Fruit fly (Drosophila melanogaster): ENCODE results near the gene sta.

sta gene

DNA sequence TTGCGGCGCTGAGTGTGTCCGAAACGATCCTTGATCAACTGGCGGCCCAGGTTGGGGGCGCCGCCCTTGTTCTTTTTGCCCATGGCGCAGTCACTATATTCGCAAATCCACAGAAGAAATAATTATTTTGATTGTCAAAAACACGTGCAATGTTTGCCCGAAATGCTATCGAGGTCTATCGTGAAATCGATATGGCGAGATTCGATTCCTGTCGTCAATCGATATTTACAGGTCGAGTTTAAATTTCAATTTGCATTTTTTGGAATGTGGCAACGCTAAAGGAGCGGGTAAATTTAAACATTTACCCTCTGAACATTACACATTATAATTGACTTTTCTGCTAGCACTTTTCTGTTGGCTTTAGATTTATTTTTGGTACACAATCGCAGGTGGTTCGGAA is 19.2 kb downstream of the sta start, which contains the start of gene Ns3 (continued):
- TF ChIP-seq CG3281 (GFP tag; optimal IDR thresholded peaks at IDR 0.05) (no peak), sim (GFP tag; IDR thresholded peaks at IDR 0.05) (no peak), nau (GFP tag; optimal IDR thresholded peaks at IDR 0.05) (no peak), run (tag; optimal IDR thresholded peaks at IDR 0.05) (no peak), Atf6 (GFP tag; IDR thresholded peaks at IDR 0.05) (no peak), Oli (tag; optimal IDR thresholded peaks at IDR 0.05) (no peak), Dref (GFP tag; IDR thresholded peaks at IDR 0.05) (peak; percentile 96), CG8290 (GFP tag; optimal IDR thresholded peaks at IDR 0.05) (no peak), CG8290 (tag; optimal IDR thresholded peaks at IDR 0.05) (no peak), rib (GFP tag; IDR thresholded peaks at IDR 0.05) (no peak), cad (GFP tag; optimal IDR thresholded peaks at IDR 0.05) (no peak), CG13296 (GFP tag; optimal IDR thresholded peaks at IDR 0.05) (no peak), emc (GFP tag; optimal IDR thresholded peaks at IDR 0.05) (no peak), H2.0 (GFP tag; IDR thresholded peaks at IDR 0.05) (no peak), CG15601 (tag; optimal IDR thresholded peaks at IDR 0.05) (no peak), Hey (tag; optimal IDR thresholded peaks at IDR 0.05) (no peak), Pdp1 (GFP tag; optimal IDR thresholded peaks at IDR 0.05) (no peak), nerfin-1 (tag; optimal IDR thresholded peaks at IDR 0.05) (no peak), Hr78 (GFP tag; optimal IDR thresholded peaks at IDR 0.05) (no peak), CG18764 (GFP tag; optimal IDR thresholded peaks at IDR 0.05) (no peak), CG6765 (GFP tag; optimal IDR thresholded peaks at IDR 0.05) (no peak), seq (GFP tag; IDR thresholded peaks at IDR 0.05) (no peak), ham (GFP tag; IDR thresholded peaks at IDR 0.05) (no peak), MTF-1 (GFP tag; optimal IDR thresholded peaks at IDR 0.05; ENCODE audit: borderline replicate concordance) (no peak), CG15073 (GFP tag; optimal IDR thresholded peaks at IDR 0.05) (no peak), CG15514 (GFP tag; optimal IDR thresholded peaks at IDR 0.05) (peak; percentile 86), abd-A (tag; optimal IDR thresholded peaks at IDR 0.05) (no peak), stc (GFP tag; IDR thresholded peaks at IDR 0.05) (no peak), CG2202 (tag; optimal IDR thresholded peaks at IDR 0.05) (no peak), CG4404 (GFP tag; IDR thresholded peaks at IDR 0.05) (no peak), CG12104 (GFP tag; optimal IDR thresholded peaks at IDR 0.05) (no peak), lmd (GFP tag; IDR thresholded peaks at IDR 0.05) (no peak), mirr (GFP tag; optimal IDR thresholded peaks at IDR 0.05) (no peak), nmo (GFP tag; optimal IDR thresholded peaks at IDR 0.05) (no peak), CG7745 (tag; optimal IDR thresholded peaks at IDR 0.05) (no peak), zf30C (GFP tag; optimal IDR thresholded peaks at IDR 0.05) (no peak), CG1603 (tag; optimal IDR thresholded peaks at IDR 0.05) (peak; percentile 76), Atf-2 (GFP tag; optimal IDR thresholded peaks at IDR 0.05) (no peak), CG17912 (GFP tag; optimal IDR thresholded peaks at IDR 0.05) (no peak), bcd (GFP tag; optimal IDR thresholded peaks at IDR 0.05) (no peak), kah (GFP tag; optimal IDR thresholded peaks at IDR 0.05) (no peak), Eip74EF (GFP tag; optimal IDR thresholded peaks at IDR 0.05) (no peak), Mrtf (GFP tag; IDR thresholded peaks at IDR 0.05) (no peak), bab2 (GFP tag; optimal IDR thresholded peaks at IDR 0.05) (no peak), CG14014 (GFP tag; IDR thresholded peaks at IDR 0.05) (no peak), Abd-B (GFP tag; optimal IDR thresholded peaks at IDR 0.05) (no peak), tio (GFP tag; optimal IDR thresholded peaks at IDR 0.05) (no peak), CG12391 (tag; optimal IDR thresholded peaks at IDR 0.05) (no peak), gcm2 (GFP tag; optimal IDR thresholded peaks at IDR 0.05) (no peak), CG12071 (GFP tag; optimal IDR thresholded peaks at IDR 0.05) (no peak), PHDP (tag; optimal IDR thresholded peaks at IDR 0.05) (no peak), CG12659 (GFP tag; optimal IDR thresholded peaks at IDR 0.05) (peak; percentile 15)
